Worm (Caenorhabditis elegans) whole organism, L3 larva: ENCODE measurements around the gene C13C4.6.

Source experiments
- ZK546.5 ChIP-seq: sonication (generic microtip); optimal IDR thresholded peaks from 2 replicates; lab custom pipeline; 2017; ENCODE audit warnings: missing biosample characterization, missing genetic modification characterization
- elt-1 ChIP-seq: fragments of 150-350 bp; optimal IDR thresholded peaks from 2 replicates; lab custom pipeline; 2014; ENCODE audit warnings: missing biosample characterization, missing genetic modification characterization
- elt-3 ChIP-seq, 3 experiments: fragments of 150-350 bp in 1 of 3; sonication (generic microtip) in 2 of 3; optimal IDR thresholded peaks; 2 replicates in 2 of 3; 4 replicates in 1 of 3; lab custom pipeline; 2014 to 2017; ENCODE audit warnings: missing biosample characterization in 3 of 3, missing genetic modification characterization in 3 of 3
- sea-2 ChIP-seq: fragments of 150-350 bp; sonication (generic microtip); optimal IDR thresholded peaks from 4 replicates; lab custom pipeline; 2014; ENCODE audit warnings: missing biosample characterization, missing genetic modification reagents, missing genetic modification characterization

DNA sequence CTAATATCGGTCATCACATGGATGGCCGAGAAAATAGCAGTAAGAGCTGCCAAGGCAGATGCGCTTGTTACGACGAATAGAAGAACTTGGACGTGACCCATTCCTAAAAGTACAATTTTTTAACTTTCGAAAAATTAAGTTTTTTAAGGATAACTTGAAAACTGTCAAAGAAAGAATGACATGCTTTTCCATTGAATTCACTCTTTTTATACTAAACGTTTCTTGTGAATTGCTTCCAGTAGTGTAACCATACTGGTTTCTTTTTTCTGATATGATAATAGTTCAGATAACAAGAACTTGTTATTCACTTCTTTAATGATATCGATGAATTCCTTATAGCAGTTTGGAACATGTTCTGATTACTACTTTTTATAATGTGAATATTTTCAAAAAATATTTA, 46.3 kb downstream of the C13C4.6 start, which contains the start of gene col-37:
- no peak for TF ChIP-seq ZK546.5 (tag; lab: Kevin White, UChicago)
- no peak for TF ChIP-seq elt-3 (tag; optimal IDR thresholded peaks at IDR 0.05; lab: Kevin White, UChicago)
- no peak for TF ChIP-seq elt-1 (tag; lab: Kevin White, UChicago)
- TF ChIP-seq sea-2 = no peak
